Worm (Caenorhabditis elegans) whole organism, L2 larva: Measurements from ENCODE around the gene C08G9.1.

Experiments used
- R02D3.7 ChIP-seq: fragments of 150-350 bp; optimal IDR thresholded peaks from 2 replicates; lab custom pipeline; 2014; ENCODE audit warnings: missing biosample characterization, missing genetic modification characterization
- ceh-16 ChIP-seq: fragments of 150-350 bp; optimal IDR thresholded peaks from 2 replicates; lab custom pipeline; 2014; ENCODE audit warnings: missing biosample characterization, missing genetic modification characterization
- elt-1 ChIP-seq: fragments of 150-350 bp; optimal IDR thresholded peaks from 2 replicates; lab custom pipeline; 2014; ENCODE audit warnings: missing biosample characterization, missing genetic modification characterization
- elt-3 ChIP-seq: sonication (generic microtip); optimal IDR thresholded peaks from 2 replicates; lab custom pipeline; 2017; ENCODE audit warnings: missing biosample characterization, missing genetic modification characterization
- lin-11 ChIP-seq: fragments of 150-350 bp; sonication (generic microtip); optimal IDR thresholded peaks from 2 replicates; lab custom pipeline; 2014; ENCODE audit warnings: missing biosample characterization, missing genetic modification characterization, inconsistent platforms, mixed read lengths
- lsy-2 ChIP-seq, 2 experiments: fragments of 150-350 bp in 1 of 2; sonication (generic microtip) in 1 of 2; optimal IDR thresholded peaks; 2 replicates each; lab custom pipeline; 2014 to 2017; ENCODE audit warnings: missing biosample characterization in 2 of 2, missing genetic modification characterization in 2 of 2
- nhr-25 ChIP-seq: fragments of 150-350 bp; sonication (generic microtip); optimal IDR thresholded peaks from 3 replicates; lab custom pipeline; 2014; ENCODE audit warnings: missing biosample characterization, missing genetic modification characterization
- skn-1 ChIP-seq: sonication (generic microtip); optimal IDR thresholded peaks from 2 replicates; lab custom pipeline; 2017; ENCODE audit warnings: missing biosample characterization, missing genetic modification characterization
- zag-1 ChIP-seq: fragments of 150-350 bp; optimal IDR thresholded peaks from 2 replicates; lab custom pipeline; 2014; ENCODE audit warnings: missing biosample characterization, missing genetic modification characterization

DNA sequence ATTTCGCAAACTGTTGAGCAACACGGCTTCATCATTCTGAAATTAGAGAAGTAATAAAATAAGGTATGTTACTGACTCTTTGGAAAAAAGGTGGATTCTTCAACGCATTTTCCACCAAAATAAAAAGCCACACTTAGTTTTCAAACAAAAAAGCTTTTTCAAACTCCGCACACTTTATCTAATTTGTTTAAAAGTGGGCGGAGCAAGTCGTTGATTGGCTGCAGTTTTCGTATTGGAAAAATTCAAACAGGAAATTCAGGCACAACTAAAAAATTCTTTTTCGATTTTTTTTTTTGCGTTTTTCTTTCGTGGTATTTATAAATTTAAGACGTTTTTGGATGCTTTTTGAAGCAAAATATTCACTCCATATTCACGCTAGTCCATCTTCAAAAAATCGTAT, 8.1 kb upstream of the C08G9.1 start:
- TF ChIP-seq elt-1 (tag; lab: Kevin White, UChicago) (no peak), lsy-2 (tag; optimal IDR thresholded peaks at IDR 0.05; lab: Kevin White, UChicago) (no peak), R02D3.7 (tag; lab: Kevin White, UChicago) (no peak), nhr-25 (no peak), ceh-16 (tag; lab: Kevin White, UChicago) (no peak), zag-1 (tag; lab: Kevin White, UChicago) (no peak), elt-3 (tag; lab: Kevin White, UChicago) (no peak), skn-1 (tag; lab: Kevin White, UChicago) (no peak), lin-11 (tag; lab: Kevin White, UChicago) (no peak)
